Worm (Caenorhabditis elegans) whole organism, late embryonic: Measurements from ENCODE around the gene C17H11.5.

Source experiments
- C38D4.7 ChIP-seq: fragments of 200-800 bp; sonication (Bioruptor generic); optimal IDR thresholded peaks from 2 replicates; lab custom pipeline; 2018; ENCODE audit warnings: mild to moderate bottlenecking, missing genetic modification characterization, moderate library complexity, missing compliant biosample characterization
- ceh-22 ChIP-seq: sonication (generic microtip); optimal IDR thresholded peaks from 2 replicates; lab custom pipeline; 2017; ENCODE audit warnings: missing biosample characterization, missing genetic modification characterization
- fkh-10 ChIP-seq: fragments of 150-350 bp; optimal IDR thresholded peaks from 2 replicates; lab custom pipeline; 2014; ENCODE audit warnings: missing biosample characterization, missing genetic modification reagents, missing genetic modification characterization
- lim-6 ChIP-seq: sonication (generic microtip); optimal IDR thresholded peaks from 2 replicates; lab custom pipeline; 2016; ENCODE audit warnings: missing genetic modification characterization, missing compliant biosample characterization
- mec-3 ChIP-seq: sonication (generic microtip); optimal IDR thresholded peaks from 2 replicates; lab custom pipeline; 2016; ENCODE audit warnings: borderline replicate concordance, missing genetic modification characterization, missing compliant biosample characterization
- pag-3 ChIP-seq: sonication (generic microtip); optimal IDR thresholded peaks from 2 replicates; lab custom pipeline; 2016; ENCODE audit warnings: missing compliant biosample characterization, missing genetic modification characterization, borderline replicate concordance
- sox-2 ChIP-seq: fragments of 200-800 bp; sonication (Bioruptor generic); IDR thresholded peaks from 2 replicates; pipeline ENCODE4 v1.3.6; 2022; ENCODE audit warnings: missing genetic modification reagents, missing genetic modification characterization, missing compliant biosample characterization
- sox-4 ChIP-seq: sonication (generic microtip); optimal IDR thresholded peaks from 2 replicates; lab custom pipeline; 2017; ENCODE audit warnings: mild to moderate bottlenecking, missing genetic modification characterization, inconsistent platforms, missing compliant biosample characterization
- tbx-2 ChIP-seq: sonication (generic microtip); optimal IDR thresholded peaks from 2 replicates; lab custom pipeline; 2016; ENCODE audit warnings: missing genetic modification characterization, missing compliant biosample characterization
- ttx-3 ChIP-seq: sonication (generic microtip); optimal IDR thresholded peaks from 2 replicates; lab custom pipeline; 2016; ENCODE audit warnings: missing genetic modification reagents, missing genetic modification characterization, missing compliant biosample characterization
- unc-55 ChIP-seq: sonication (generic microtip); optimal IDR thresholded peaks from 2 replicates; lab custom pipeline; 2017; ENCODE audit warnings: missing biosample characterization, missing genetic modification reagents, missing genetic modification characterization

DNA sequence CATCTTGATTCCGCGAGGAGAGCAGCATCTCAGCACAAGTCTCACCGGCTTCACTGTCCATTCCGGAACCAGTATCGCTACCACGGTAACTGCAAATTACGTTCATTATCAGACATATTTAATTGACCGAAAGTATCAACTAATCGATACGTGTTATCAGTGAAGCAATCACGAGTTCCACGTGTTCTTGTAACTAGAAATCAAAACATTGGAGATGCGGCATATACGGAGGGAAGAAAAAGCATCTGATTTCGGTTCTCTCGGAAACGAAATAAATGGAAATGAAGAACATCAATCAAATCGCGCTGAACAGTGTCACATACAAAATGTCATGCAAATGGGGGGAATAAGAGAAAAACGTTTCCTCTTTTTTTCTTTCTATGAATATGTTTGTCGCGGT, 8.3 kb upstream of the C17H11.5 start:
- TF ChIP-seq sox-4 (tag; lab: Kevin White, UChicago) (no peak), lim-6 (no peak), C38D4.7 (no peak), mec-3 (tag; lab: Kevin White, UChicago) (no peak), ceh-22 (tag; lab: Kevin White, UChicago) (no peak), pag-3 (tag; lab: Kevin White, UChicago) (no peak), tbx-2 (tag; lab: Kevin White, UChicago) (no peak), ttx-3 (tag; lab: Kevin White, UChicago) (no peak), sox-2 (GFP tag; lab: Robert Waterston, UW) (no peak), unc-55 (GFP tag; lab: Kevin White, UChicago) (no peak), fkh-10 (GFP tag; lab: Kevin White, UChicago) (no peak)
